Worm (Caenorhabditis elegans): ENCODE results near the gene C47A4.5.

Gene C47A4.5

ce11 chrIV:13748798-13749197, 3.3 kb downstream of the C47A4.5 start:
- TF ChIP-seq C34F6.9 (tag; optimal IDR thresholded peaks at IDR 0.05) (peak; percentile 13), F13H6.1 (tag; optimal IDR thresholded peaks at IDR 0.05) (peak; percentile 63), nhr-129 (tag; optimal IDR thresholded peaks at IDR 0.05) (peak; percentile 87), lsy-2 (tag; optimal IDR thresholded peaks at IDR 0.05) (no peak)

- TF ChIP-seq nhr-12 (tag; optimal IDR thresholded peaks at IDR 0.05) (no peak), nhr-237 (tag; optimal IDR thresholded peaks at IDR 0.05) (no peak), snpc-4 (tag; optimal IDR thresholded peaks at IDR 0.05) (no peak), egl-27 (tag; optimal IDR thresholded peaks at IDR 0.05) (no peak), ceh-16 (tag; optimal IDR thresholded peaks at IDR 0.05) (no peak), C34F6.9 (tag; optimal IDR thresholded peaks at IDR 0.05) (no peak), ama-1 (optimal IDR thresholded peaks at IDR 0.05) (no peak), mdl-1 (tag; optimal IDR thresholded peaks at IDR 0.05) (no peak), unc-39 (tag; optimal IDR thresholded peaks at IDR 0.05) (no peak), elt-3 (tag; optimal IDR thresholded peaks at IDR 0.05) (no peak), lsy-2 (tag; optimal IDR thresholded peaks at IDR 0.05) (no peak), lin-11 (tag; optimal IDR thresholded peaks at IDR 0.05) (no peak)
Observed at ce11 chrIV:13750033-13750432, 4.5 kb downstream of the C47A4.5 start, which contains the start of gene sorb-1. TSS of gene sorb-1 (plus strand) at chrIV:13750333.

ce11 chrIV:13755619-13756018, 10.1 kb downstream of the C47A4.5 start:
- TF ChIP-seq alr-1 (tag; optimal IDR thresholded peaks at IDR 0.05) (no peak), lin-11 (tag; optimal IDR thresholded peaks at IDR 0.05) (no peak), gmeb-1 (tag; optimal IDR thresholded peaks at IDR 0.05) (no peak), lsy-2 (tag; optimal IDR thresholded peaks at IDR 0.05) (no peak), ama-1 (optimal IDR thresholded peaks at IDR 0.05) (no peak), sma-3 (GFP tag; optimal IDR thresholded peaks at IDR 0.05) (no peak), ZK546.5 (tag; optimal IDR thresholded peaks at IDR 0.05) (no peak), blmp-1 (tag; optimal IDR thresholded peaks at IDR 0.05; ENCODE audit: insufficient read depth) (no peak)

- TF ChIP-seq nhr-6 (tag; optimal IDR thresholded peaks at IDR 0.05) (no peak), unc-55 (GFP tag; optimal IDR thresholded peaks at IDR 0.05) (peak; percentile 8)
Observed at ce11 chrIV:13763449-13763848, 17.9 kb downstream of the C47A4.5 start.

ce11 chrIV:13764708-13765107, 19.2 kb downstream of the C47A4.5 start:
- TF ChIP-seq mab-5 (tag; optimal IDR thresholded peaks at IDR 0.05) (no peak), nhr-12 (tag; optimal IDR thresholded peaks at IDR 0.05) (no peak), snpc-4 (tag; optimal IDR thresholded peaks at IDR 0.05) (no peak), lin-39 (tag; optimal IDR thresholded peaks at IDR 0.05) (no peak), nhr-10 (tag; optimal IDR thresholded peaks at IDR 0.05) (no peak), skn-1 (tag; optimal IDR thresholded peaks at IDR 0.05) (no peak), unc-39 (tag; optimal IDR thresholded peaks at IDR 0.05) (no peak), nhr-129 (tag; optimal IDR thresholded peaks at IDR 0.05) (no peak), ceh-16 (tag; optimal IDR thresholded peaks at IDR 0.05) (no peak), zag-1 (tag; optimal IDR thresholded peaks at IDR 0.05) (no peak), dmd-4 (tag; optimal IDR thresholded peaks at IDR 0.05) (no peak), blmp-1 (tag; optimal IDR thresholded peaks at IDR 0.05; ENCODE audit: insufficient read depth) (no peak), sma-9 (GFP tag; optimal IDR thresholded peaks at IDR 0.05) (no peak), sma-9 (tag; optimal IDR thresholded peaks at IDR 0.05) (no peak), nhr-237 (tag; optimal IDR thresholded peaks at IDR 0.05) (no peak), unc-62 (GFP tag; optimal IDR thresholded peaks at IDR 0.05) (no peak), alr-1 (tag; optimal IDR thresholded peaks at IDR 0.05) (no peak), C34F6.9 (tag; optimal IDR thresholded peaks at IDR 0.05) (no peak), lin-11 (tag; optimal IDR thresholded peaks at IDR 0.05) (no peak), sma-3 (GFP tag; optimal IDR thresholded peaks at IDR 0.05) (no peak)

ce11 chrIV:13774578-13774977, 29.1 kb downstream of the C47A4.5 start, which contains the start of gene Y45F10D.2:
TSS of gene Y45F10D.2 (minus strand) at chrIV:13774678.
- TF ChIP-seq alr-1 (tag; optimal IDR thresholded peaks at IDR 0.05) (no peak), sma-3 (GFP tag; optimal IDR thresholded peaks at IDR 0.05) (no peak), nhr-10 (tag; optimal IDR thresholded peaks at IDR 0.05) (no peak), sem-4 (tag; optimal IDR thresholded peaks at IDR 0.05) (no peak), gmeb-1 (tag; optimal IDR thresholded peaks at IDR 0.05) (no peak), F13H6.1 (tag; optimal IDR thresholded peaks at IDR 0.05) (no peak), ceh-82 (tag; optimal IDR thresholded peaks at IDR 0.05) (no peak), nhr-6 (tag; optimal IDR thresholded peaks at IDR 0.05) (no peak), nhr-77 (tag; optimal IDR thresholded peaks at IDR 0.05) (no peak), mab-5 (tag; optimal IDR thresholded peaks at IDR 0.05) (no peak), ztf-11 (tag; optimal IDR thresholded peaks at IDR 0.05) (no peak), mbf-1 (tag; optimal IDR thresholded peaks at IDR 0.05) (no peak), nhr-11 (tag; optimal IDR thresholded peaks at IDR 0.05) (no peak), nhr-129 (tag; optimal IDR thresholded peaks at IDR 0.05) (no peak), mdl-1 (tag; optimal IDR thresholded peaks at IDR 0.05) (no peak), blmp-1 (tag; optimal IDR thresholded peaks at IDR 0.05; ENCODE audit: insufficient read depth) (no peak), lsy-2 (tag; optimal IDR thresholded peaks at IDR 0.05) (no peak)

All from whole organism, L2 larva.